Fruit fly (Drosophila melanogaster): Measurements from ENCODE around the gene Act88F.

dm6 chr3R:15458186-15458715 lies 18.5 kb downstream of the Act88F start:
- TF ChIP-seq CG8388 (GFP tag; optimal IDR thresholded peaks at IDR 0.05) (no peak), E2f2 (GFP tag; IDR thresholded peaks at IDR 0.05) (no peak), CG5180 (GFP tag; optimal IDR thresholded peaks at IDR 0.05) (peak; percentile 15), lola (GFP tag; optimal IDR thresholded peaks at IDR 0.05) (no peak), wor (GFP tag; IDR thresholded peaks at IDR 0.05) (no peak), NfI (GFP tag; optimal IDR thresholded peaks at IDR 0.05) (no peak)

Data from whole organism, embryonic.